Fruit fly (Drosophila melanogaster) whole organism, embryonic: ENCODE data around the gene sun.

Source experiments
- Abd-B ChIP-seq: fragments of 200-800 bp; sonication (Bioruptor generic); optimal IDR thresholded peaks from 2 replicates; lab custom pipeline; 2018; ENCODE audit warnings: missing biosample characterization, mild to moderate bottlenecking, missing genetic modification characterization, moderate library complexity
- Atf-2 ChIP-seq: fragments of 200-800 bp; sonication (Bioruptor generic); optimal IDR thresholded peaks from 2 replicates; lab custom pipeline; 2016; ENCODE audit warnings: missing biosample characterization, missing genetic modification characterization
- Blimp-1 ChIP-seq: fragments of 200-800 bp; sonication (Bioruptor generic); optimal IDR thresholded peaks from 3 replicates; lab custom pipeline; 2018; ENCODE audit warnings: missing biosample characterization, missing genetic modification characterization, mild to moderate bottlenecking, moderate library complexity, missing genetic modification reagents
- CG10462 ChIP-seq: fragments of 200-800 bp; sonication (Bioruptor generic); optimal IDR thresholded peaks from 2 replicates; lab custom pipeline; 2016; ENCODE audit warnings: missing biosample characterization, missing genetic modification characterization
- CG12071 ChIP-seq: fragments of 200-800 bp; sonication (Bioruptor generic); optimal IDR thresholded peaks from 3 replicates; lab custom pipeline; 2018; ENCODE audit warnings: missing biosample characterization, mild to moderate bottlenecking, missing genetic modification characterization
- CG14050 ChIP-seq: fragments of 200-800 bp; sonication (Bioruptor generic); IDR thresholded peaks from 3 replicates; pipeline ENCODE4 v1.3.6; 2022; ENCODE audit warnings: missing biosample characterization, missing genetic modification characterization
- CG14860 ChIP-seq: fragments of 200-800 bp; sonication (Bioruptor generic); IDR thresholded peaks from 3 replicates; pipeline ENCODE4 v1.3.6; 2022; ENCODE audit warnings: missing biosample characterization, missing genetic modification characterization; ENCODE audit not compliant: partially characterized antibody
- CG15479 ChIP-seq: fragments of 200-800 bp; sonication (Bioruptor generic); optimal IDR thresholded peaks from 3 replicates; lab custom pipeline; 2019; ENCODE audit warnings: missing biosample characterization, mild to moderate bottlenecking, missing genetic modification characterization, moderate library complexity
- CG17568 ChIP-seq: fragments of 200-800 bp; sonication (Bioruptor generic); optimal IDR thresholded peaks from 2 replicates; lab custom pipeline; 2018; ENCODE audit warnings: missing biosample characterization, mild to moderate bottlenecking, missing genetic modification characterization, moderate library complexity
- CG18599 ChIP-seq: fragments of 200-800 bp; sonication (Bioruptor generic); optimal IDR thresholded peaks from 3 replicates; lab custom pipeline; 2017; ENCODE audit warnings: missing biosample characterization, missing genetic modification characterization, mild to moderate bottlenecking, moderate library complexity, missing genetic modification reagents
- CG2199 ChIP-seq: fragments of 200-800 bp; sonication (Bioruptor generic); IDR thresholded peaks from 3 replicates; pipeline ENCODE4 v1.3.6; 2022; ENCODE audit warnings: missing biosample characterization, missing genetic modification characterization
- CG30020 ChIP-seq: fragments of 200-800 bp; optimal IDR thresholded peaks from 2 replicates; lab custom pipeline; 2019; ENCODE audit warnings: missing biosample characterization, mild to moderate bottlenecking, missing genetic modification characterization, moderate library complexity
- CG33557 ChIP-seq: fragments of 200-800 bp; sonication (Bioruptor generic); optimal IDR thresholded peaks from 2 replicates; lab custom pipeline; 2019; ENCODE audit warnings: missing biosample characterization, mild to moderate bottlenecking, missing genetic modification characterization, moderate library complexity
- CG3995 ChIP-seq: fragments of 200-800 bp; sonication (Bioruptor generic); optimal IDR thresholded peaks from 3 replicates; lab custom pipeline; 2016; ENCODE audit warnings: missing biosample characterization, missing genetic modification characterization
- CG5953 ChIP-seq: fragments of 200-800 bp; sonication (Bioruptor generic); IDR thresholded peaks from 2 replicates; pipeline ENCODE4 v1.3.6; 2022; ENCODE audit warnings: missing biosample characterization, missing genetic modification characterization
- CG6175 ChIP-seq: fragments of 200-800 bp; sonication (Bioruptor generic); IDR thresholded peaks from 3 replicates; pipeline ENCODE4 v1.3.6; 2022; ENCODE audit warnings: missing biosample characterization, missing genetic modification characterization
- CG8765 ChIP-seq: fragments of 200-800 bp; sonication (Bioruptor generic); IDR thresholded peaks from 2 replicates; pipeline ENCODE4 v1.3.6; 2022; ENCODE audit warnings: missing biosample characterization, missing genetic modification characterization
- CG8924 ChIP-seq: fragments of 200-800 bp; optimal IDR thresholded peaks from 3 replicates; lab custom pipeline; 2019; ENCODE audit warnings: missing biosample characterization, mild to moderate bottlenecking, missing genetic modification characterization, moderate library complexity
- CG9797 ChIP-seq: fragments of 200-800 bp; sonication (Bioruptor generic); optimal IDR thresholded peaks from 3 replicates; lab custom pipeline; 2018; ENCODE audit warnings: missing biosample characterization, mild to moderate bottlenecking, missing genetic modification characterization
- CG9876 ChIP-seq: fragments of 200-800 bp; sonication (Bioruptor generic); optimal IDR thresholded peaks from 2 replicates; lab custom pipeline; 2016; ENCODE audit warnings: missing biosample characterization, missing genetic modification characterization
- CoRest ChIP-seq: fragments of 200-800 bp; sonication (Bioruptor generic); optimal IDR thresholded peaks from 3 replicates; lab custom pipeline; 2018; ENCODE audit warnings: missing biosample characterization, mild to moderate bottlenecking, missing genetic modification characterization, moderate library complexity
- Fer2 ChIP-seq: fragments of 200-800 bp; sonication (Bioruptor generic); optimal IDR thresholded peaks from 2 replicates; lab custom pipeline; 2018; ENCODE audit warnings: missing biosample characterization, mild to moderate bottlenecking, missing genetic modification characterization, moderate library complexity
- H2.0 ChIP-seq: fragments of 200-800 bp; sonication (Bioruptor generic); IDR thresholded peaks from 2 replicates; pipeline ENCODE4 v1.3.6; 2022; ENCODE audit warnings: missing biosample characterization, missing genetic modification characterization
- HLH4C ChIP-seq: fragments of 200-800 bp; sonication (Bioruptor generic); IDR thresholded peaks from 3 replicates; pipeline ENCODE4 v1.3.6; 2022; ENCODE audit warnings: missing biosample characterization, missing genetic modification characterization; ENCODE audit not compliant: partially characterized antibody
- HLHmδ ChIP-seq: fragments of 200-800 bp; sonication (Bioruptor generic); optimal IDR thresholded peaks from 2 replicates; lab custom pipeline; 2018; ENCODE audit warnings: missing biosample characterization, mild to moderate bottlenecking, missing genetic modification characterization, moderate library complexity
- Hsf ChIP-seq: fragments of 200-800 bp; sonication (Bioruptor generic); optimal IDR thresholded peaks from 3 replicates; lab custom pipeline; 2016; ENCODE audit warnings: missing biosample characterization, missing genetic modification characterization
- Lim3 ChIP-seq: fragments of 200-800 bp; sonication (Bioruptor generic); IDR thresholded peaks from 2 replicates; pipeline ENCODE4 v1.3.6; 2022; ENCODE audit warnings: missing biosample characterization, missing genetic modification characterization
- Ravus ChIP-seq: fragments of 200-800 bp; sonication (Bioruptor generic); IDR thresholded peaks from 2 replicates; pipeline ENCODE4 v1.3.6; 2022; ENCODE audit warnings: missing biosample characterization, missing genetic modification characterization
- Sry-δ ChIP-seq: fragments of 200-800 bp; sonication (Bioruptor generic); optimal IDR thresholded peaks from 2 replicates; lab custom pipeline; 2016; ENCODE audit warnings: missing biosample characterization, missing genetic modification characterization
- ato ChIP-seq: fragments of 200-800 bp; sonication (Bioruptor generic); IDR thresholded peaks from 2 replicates; pipeline ENCODE4 v1.3.6; 2022; ENCODE audit warnings: missing biosample characterization, missing genetic modification characterization; ENCODE audit not compliant: partially characterized antibody
- bbx ChIP-seq: fragments of 200-800 bp; sonication (Bioruptor generic); IDR thresholded peaks from 2 replicates; pipeline ENCODE4 v1.3.6; 2022; ENCODE audit warnings: missing biosample characterization, missing genetic modification characterization; ENCODE audit not compliant: partially characterized antibody
- chinmo ChIP-seq: fragments of 200-800 bp; sonication (Bioruptor generic); IDR thresholded peaks from 4 replicates; pipeline ENCODE4 v1.3.6; 2022; ENCODE audit warnings: missing biosample characterization, missing genetic modification characterization; ENCODE audit not compliant: partially characterized antibody
- dimm ChIP-seq: fragments of 200-800 bp; sonication (Bioruptor generic); IDR thresholded peaks from 2 replicates; pipeline ENCODE4 v1.3.6; 2022; ENCODE audit warnings: missing biosample characterization, missing genetic modification characterization
- disco-r ChIP-seq: fragments of 200-800 bp; sonication (Bioruptor generic); optimal IDR thresholded peaks from 2 replicates; lab custom pipeline; 2016; ENCODE audit warnings: missing biosample characterization, missing genetic modification characterization
- fd102C ChIP-seq: fragments of 200-800 bp; sonication (Bioruptor generic); optimal IDR thresholded peaks from 2 replicates; lab custom pipeline; 2018; ENCODE audit warnings: missing biosample characterization, mild to moderate bottlenecking, missing genetic modification characterization, moderate library complexity
- inv ChIP-seq: fragments of 200-800 bp; sonication (Bioruptor generic); IDR thresholded peaks from 2 replicates; pipeline ENCODE4 v1.3.6; 2022; ENCODE audit warnings: missing biosample characterization, missing genetic modification characterization; ENCODE audit not compliant: partially characterized antibody
- maf-S ChIP-seq: fragments of 200-800 bp; sonication (Bioruptor generic); optimal IDR thresholded peaks from 2 replicates; lab custom pipeline; 2016; ENCODE audit warnings: missing biosample characterization, missing genetic modification characterization
- mld ChIP-seq: fragments of 200-800 bp; sonication (Bioruptor generic); IDR thresholded peaks from 3 replicates; pipeline ENCODE4 v1.3.6; 2022; ENCODE audit warnings: missing biosample characterization, missing genetic modification characterization; ENCODE audit not compliant: partially characterized antibody
- phol ChIP-seq: fragments of 200-800 bp; sonication (Bioruptor generic); optimal IDR thresholded peaks from 3 replicates; lab custom pipeline; 2018; ENCODE audit warnings: missing biosample characterization, mild to moderate bottlenecking, missing genetic modification characterization, moderate library complexity
- prd ChIP-seq, 3 experiments: fragments of >200 bp in 2 of 3; fragments of 200-800 bp in 1 of 3; sonication (Bioruptor generic) in 1 of 3; optimal IDR thresholded peaks in 2 of 3; IDR thresholded peaks in 1 of 3; 2 replicates in 2 of 3; 3 replicates in 1 of 3; pipeline versions ENCODE4 v1.3.6 to Lab custom; 2017 to 2022; ENCODE audit warnings: missing biosample characterization in 1 of 3, missing genetic modification characterization in 1 of 3
- pzg ChIP-seq: fragments of 200-800 bp; sonication (Bioruptor generic); optimal IDR thresholded peaks from 3 replicates; lab custom pipeline; 2018; ENCODE audit warnings: missing biosample characterization, mild to moderate bottlenecking, missing genetic modification characterization, moderate library complexity
- sd ChIP-seq: fragments of 200-800 bp; sonication (Bioruptor generic); optimal IDR thresholded peaks from 3 replicates; lab custom pipeline; 2018; ENCODE audit warnings: missing biosample characterization, mild to moderate bottlenecking, missing genetic modification characterization, moderate library complexity
- shn ChIP-seq: fragments of 200-800 bp; sonication (Bioruptor generic); optimal IDR thresholded peaks from 3 replicates; lab custom pipeline; 2016; ENCODE audit warnings: missing biosample characterization, missing genetic modification characterization
- sna ChIP-seq: fragments of 200-800 bp; sonication (Bioruptor generic); IDR thresholded peaks from 2 replicates; pipeline ENCODE4 v1.3.6; 2022; ENCODE audit warnings: missing biosample characterization, missing genetic modification characterization; ENCODE audit not compliant: partially characterized antibody
- ssp ChIP-seq: fragments of 200-800 bp; sonication (Bioruptor generic); IDR thresholded peaks from 2 replicates; pipeline ENCODE4 v1.3.6; 2022; ENCODE audit warnings: missing biosample characterization, missing genetic modification characterization
- unc-4 ChIP-seq: fragments of 200-800 bp; sonication (Bioruptor generic); IDR thresholded peaks from 2 replicates; pipeline ENCODE4 v1.3.6; 2022; ENCODE audit warnings: missing biosample characterization, missing genetic modification characterization; ENCODE audit not compliant: partially characterized antibody
- vfl ChIP-seq: fragments of 200-800 bp; sonication (Bioruptor generic); optimal IDR thresholded peaks from 2 replicates; lab custom pipeline; 2016; ENCODE audit warnings: missing biosample characterization, missing genetic modification characterization
- zf30C ChIP-seq: fragments of 200-800 bp; sonication (Bioruptor generic); optimal IDR thresholded peaks from 3 replicates; lab custom pipeline; 2018; ENCODE audit warnings: missing biosample characterization, mild to moderate bottlenecking, missing genetic modification characterization

sun gene

DNA sequence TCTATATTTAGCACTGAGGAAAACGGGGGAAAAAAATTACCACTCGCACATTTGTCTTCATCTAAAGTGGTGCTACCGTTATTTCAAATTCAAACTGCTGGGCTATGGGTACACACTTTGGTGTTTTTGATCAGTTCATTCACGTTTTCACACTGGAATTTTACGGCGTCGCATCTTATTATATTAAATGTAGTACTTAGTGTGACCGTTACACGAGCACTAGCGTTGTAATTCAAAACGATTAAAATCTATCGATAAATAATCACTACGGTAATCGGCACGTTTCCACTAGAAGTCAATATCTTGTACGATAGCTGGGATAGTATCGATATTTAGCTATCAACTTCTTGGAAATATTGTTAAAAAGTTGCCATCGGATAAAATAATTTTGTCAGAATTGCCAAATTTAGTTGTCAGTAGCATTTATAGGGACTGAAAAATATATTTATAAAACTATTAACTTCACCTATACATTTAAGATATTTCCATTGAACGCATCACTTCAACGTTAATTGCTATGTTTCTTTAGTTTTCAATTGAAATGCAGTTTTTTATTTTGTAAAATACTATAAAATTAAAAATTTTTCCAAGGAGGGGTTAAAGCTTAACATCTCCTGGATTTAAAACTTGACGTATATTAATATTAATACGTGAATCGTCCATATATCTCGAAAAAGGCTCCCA, 8.7 kb upstream of the sun start, which contains the start of the genes CG46440 and Myb:
Gene CG46440, minus strand, starts transcription at position 223 of the 684 bp plus-strand sequence.
Gene Myb, minus strand, starts transcription at position 223 of the 684 bp plus-strand sequence.
- TF ChIP-seq CG2199 (no peak), CoRest (tag; lab: Kevin White, UChicago) (peak; percentile 5), shn (GFP tag; lab: Kevin White, UChicago) (no peak), sna (GFP tag; lab: Robert Waterston, UW) (peak; percentile 57), mld (GFP tag; lab: Robert Waterston, UW) (peak; percentile 75), disco-r (no peak), HLH4C (GFP tag; lab: Robert Waterston, UW) (peak; percentile 84), Sry-δ (GFP tag; lab: Kevin White, UChicago) (peak; percentile 76), HLHmδ (no peak), ssp (GFP tag; lab: Robert Waterston, UW) (peak; percentile 81), CG15479 (GFP tag; lab: Kevin White, UChicago) (no peak), CG30020 (peak; percentile 88), sd (tag; lab: Kevin White, UChicago) (peak; percentile 53), CG6175 (GFP tag; lab: Robert Waterston, UW) (no peak), CG14860 (GFP tag; lab: Robert Waterston, UW) (peak; percentile 74), CG33557 (GFP tag; lab: Kevin White, UChicago) (no peak), phol (tag; lab: Kevin White, UChicago) (peak; percentile 9), CG9876 (GFP tag; lab: Kevin White, UChicago) (no peak), Ravus (GFP tag; lab: Robert Waterston, UW) (no peak), maf-S (no peak), Blimp-1 (GFP tag; lab: Kevin White, UChicago) (no peak), CG3995 (peak; percentile 71), prd (optimal IDR thresholded peaks at IDR 0.05; lab: Kevin White, UChicago) (no peak), prd (GFP tag; IDR thresholded peaks at IDR 0.05; lab: Robert Waterston, UW) (peak; percentile 16; the same call in 1 of the 3 replicates), CG8924 (tag; lab: Kevin White, UChicago) (peak; percentile 39), fd102C (GFP tag; lab: Kevin White, UChicago) (no peak), CG17568 (no peak), Lim3 (GFP tag; lab: Robert Waterston, UW) (no peak), Abd-B (no peak), CG12071 (no peak), Atf-2 (GFP tag; lab: Kevin White, UChicago) (no peak), CG8765 (GFP tag; lab: Robert Waterston, UW) (no peak), CG18599 (GFP tag; lab: Kevin White, UChicago) (no peak), CG5953 (GFP tag; lab: Robert Waterston, UW) (no peak), inv (peak; percentile 85), CG9797 (GFP tag; lab: Kevin White, UChicago) (peak; percentile 59), CG14050 (GFP tag; lab: Robert Waterston, UW) (no peak), vfl (no peak), Fer2 (tag; lab: Kevin White, UChicago) (no peak), CG10462 (GFP tag; lab: Kevin White, UChicago) (no peak), dimm (GFP tag; lab: Robert Waterston, UW) (no peak), chinmo (GFP tag; lab: Robert Waterston, UW) (peak; percentile 64; the same call in 1 of the 4 replicates), pzg (GFP tag; lab: Kevin White, UChicago) (peak; percentile 68), H2.0 (GFP tag; lab: Robert Waterston, UW) (no peak), unc-4 (GFP tag; lab: Robert Waterston, UW) (peak; percentile 75), Hsf (GFP tag; lab: Kevin White, UChicago) (no peak), zf30C (GFP tag; lab: Kevin White, UChicago) (peak; percentile 60), ato (GFP tag; lab: Robert Waterston, UW) (peak; percentile 83), bbx (GFP tag; lab: Robert Waterston, UW) (peak; percentile 87)
